Fruit fly (Drosophila melanogaster) whole organism, pupa: ENCODE results near the gene Dtd.

Experiments
- CG8159 ChIP-seq: fragments of 200-800 bp; sonication (Bioruptor generic); optimal IDR thresholded peaks from 3 replicates; lab custom pipeline; 2018; ENCODE audit warnings: missing biosample characterization, mild to moderate bottlenecking, missing genetic modification characterization, moderate library complexity
- gl ChIP-seq: fragments of 200-800 bp; sonication (Bioruptor generic); optimal IDR thresholded peaks from 2 replicates; lab custom pipeline; 2018; ENCODE audit warnings: missing biosample characterization, mild to moderate bottlenecking, missing genetic modification characterization
- rn ChIP-seq: fragments of 200-800 bp; sonication (Bioruptor generic); IDR thresholded peaks from 2 replicates; pipeline ENCODE4 v1.3.6; 2022; ENCODE audit warnings: missing biosample characterization, missing genetic modification characterization

DNA sequence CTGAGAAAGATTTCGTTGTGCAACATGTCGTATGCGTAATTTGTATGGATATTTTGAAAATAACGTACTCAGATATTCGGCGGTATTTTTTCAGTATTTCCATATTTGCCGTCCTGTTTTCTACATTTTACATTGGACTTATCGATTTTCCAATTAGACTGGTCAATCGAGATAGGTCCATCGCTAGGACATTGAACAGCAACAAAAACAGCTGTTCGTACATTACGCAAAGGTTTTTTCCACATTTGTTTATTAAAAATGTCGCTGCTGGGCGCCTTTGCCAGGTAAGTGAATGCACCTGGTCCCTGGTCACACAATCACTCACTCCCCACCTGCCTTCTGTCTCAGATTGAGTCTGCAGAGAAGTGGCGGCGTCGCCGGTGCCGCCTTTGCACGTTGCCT, 22.1 kb upstream of the Dtd start, which contains the start of gene mRpL40:
- TF ChIP-seq gl (tag; lab: Kevin White, UChicago): no peak
- no peak for TF ChIP-seq CG8159 (tag; lab: Kevin White, UChicago)
- no peak for TF ChIP-seq rn
